Fruit fly (Drosophila melanogaster) S2 (cell line): ENCODE measurements around the gene sicily.
A peak's percentile ranks its signal among the peaks of the same experiment; 100 is the strongest.

Experiments
- CG8478 ChIP-seq: fragments of >200 bp; optimal IDR thresholded peaks from 2 replicates; lab custom pipeline; 2018
- CTCF ChIP-seq, 2 experiments: fragments of >200 bp; optimal IDR thresholded peaks; 2 replicates each; lab custom pipeline; 2018

Gene sicily

DNA sequence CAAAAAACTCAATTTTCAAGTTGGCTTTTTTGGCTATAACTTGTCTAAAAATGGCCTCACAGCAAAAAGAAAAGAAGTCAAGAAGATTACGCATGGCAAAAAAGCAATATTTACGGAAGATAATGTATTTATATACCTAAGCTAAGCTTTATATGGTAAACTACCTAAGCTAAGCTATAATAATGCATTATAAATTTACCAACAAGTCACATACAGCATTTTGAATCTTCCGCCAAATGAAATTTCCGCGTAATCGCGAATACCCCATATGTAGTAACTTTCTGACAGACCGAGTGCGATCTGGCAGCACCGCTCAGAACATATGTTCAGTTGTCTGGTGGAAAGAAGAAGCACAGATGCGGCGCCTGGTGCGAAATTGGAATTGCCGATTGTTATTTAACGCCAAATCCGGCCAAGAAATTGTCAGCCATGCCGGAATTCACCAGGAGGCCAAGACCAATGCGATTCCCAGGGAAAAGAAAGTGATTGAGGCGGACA, at the start of gene sicily:
TSS of gene sicily (plus strand) at position 51 of the 498 bp plus-strand sequence.
- TF ChIP-seq CG8478 (lab: Kevin White, UChicago) (no peak), CTCF (optimal IDR thresholded peaks at IDR 0.05; lab: Kevin White, UChicago) (no peak)

dm6 chrX:11846049-11846718, 45.3 kb upstream of the sicily start, which contains the start of gene CG15740:
Gene CG15740, minus strand, starts transcription at chrX:11846099.
- TF ChIP-seq CG8478 (lab: Kevin White, UChicago) (no peak), CTCF (optimal IDR thresholded peaks at IDR 0.05; lab: Kevin White, UChicago) (no peak)

dm6 chrX:11848507-11849264, 42.8 kb upstream of the sicily start:
- TF ChIP-seq CTCF (optimal IDR thresholded peaks at IDR 0.05; lab: Kevin White, UChicago) (no peak), CG8478 (lab: Kevin White, UChicago) (no peak)

DNA sequence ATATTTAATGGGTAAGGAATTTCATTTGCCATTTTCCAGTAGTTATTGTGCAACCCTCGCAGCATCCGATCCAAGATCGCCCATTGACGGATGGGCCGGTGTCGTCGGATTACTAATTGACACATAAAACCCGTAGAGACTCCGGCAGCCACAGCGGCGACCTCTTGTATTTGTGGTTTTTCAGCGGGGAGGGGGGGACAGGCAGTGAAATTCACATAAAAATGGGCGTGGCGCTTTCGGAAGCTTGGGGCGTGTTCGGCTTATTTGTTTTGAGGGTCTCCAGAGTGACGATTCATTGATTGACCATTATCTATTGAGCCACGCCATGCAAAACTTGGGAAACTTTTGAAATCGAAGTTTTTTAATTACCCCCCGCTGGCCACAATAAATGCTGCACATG, 42.3 kb upstream of the sicily start:
- TF ChIP-seq CG8478 (lab: Kevin White, UChicago): no peak
- TF ChIP-seq CTCF (optimal IDR thresholded peaks at IDR 0.05; lab: Kevin White, UChicago): no peak

dm6 chrX:11852310-11852709, 39.2 kb upstream of the sicily start, which contains the start of gene p24-1:
Gene p24-1, minus strand, starts transcription at chrX:11852530.
- TF ChIP-seq CTCF (optimal IDR thresholded peaks at IDR 0.05; lab: Kevin White, UChicago) (peak; percentile 32 to 39), CG8478 (lab: Kevin White, UChicago) (no peak)

dm6 chrX:11854758-11855465, 36.6 kb upstream of the sicily start, which contains the start of the genes CG10347 and ATP7:
Gene CG10347, minus strand, starts transcription at chrX:11854931.
Gene ATP7, plus strand, starts transcription at chrX:11855022.
- no peak for TF ChIP-seq CG8478 (lab: Kevin White, UChicago)

DNA sequence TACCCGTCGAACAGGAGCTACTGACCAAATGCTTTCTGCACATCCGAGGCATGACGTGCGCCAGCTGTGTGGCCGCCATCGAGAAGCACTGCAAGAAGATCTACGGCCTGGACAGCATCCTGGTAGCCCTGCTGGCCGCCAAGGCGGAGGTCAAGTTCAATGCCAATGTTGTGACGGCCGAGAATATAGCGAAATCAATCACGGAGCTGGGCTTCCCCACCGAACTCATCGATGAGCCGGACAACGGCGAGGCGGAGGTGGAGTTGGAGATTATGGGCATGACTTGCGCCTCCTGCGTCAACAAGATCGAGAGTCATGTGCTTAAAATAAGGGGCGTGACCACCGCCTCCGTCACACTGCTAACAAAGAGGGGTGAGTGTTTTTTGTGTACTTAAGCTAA, 35.6 kb upstream of the sicily start:
- TF ChIP-seq CG8478 (lab: Kevin White, UChicago) (no peak), CTCF (optimal IDR thresholded peaks at IDR 0.05; lab: Kevin White, UChicago) (no peak)

DNA sequence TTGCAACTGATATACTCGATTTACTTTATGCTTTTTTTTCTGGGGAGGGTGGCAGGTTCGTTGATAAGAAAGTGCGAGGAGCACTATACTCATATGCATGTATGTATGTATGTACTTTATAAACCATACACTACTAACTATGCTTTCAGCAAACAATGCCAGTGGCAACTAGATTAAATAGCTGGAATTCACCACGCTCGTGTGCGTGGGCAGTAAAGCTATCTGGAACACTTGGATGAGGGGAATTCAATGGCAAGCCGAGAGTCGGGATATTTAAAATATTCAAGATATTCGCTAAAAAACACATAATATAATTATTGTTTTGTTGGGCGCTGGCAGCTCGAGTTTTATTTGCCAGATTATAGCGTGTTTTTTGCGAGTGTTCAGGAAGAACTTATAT, 34.7 kb upstream of the sicily start:
- TF ChIP-seq CTCF (optimal IDR thresholded peaks at IDR 0.05; lab: Kevin White, UChicago) (no peak), CG8478 (lab: Kevin White, UChicago) (no peak)

DNA sequence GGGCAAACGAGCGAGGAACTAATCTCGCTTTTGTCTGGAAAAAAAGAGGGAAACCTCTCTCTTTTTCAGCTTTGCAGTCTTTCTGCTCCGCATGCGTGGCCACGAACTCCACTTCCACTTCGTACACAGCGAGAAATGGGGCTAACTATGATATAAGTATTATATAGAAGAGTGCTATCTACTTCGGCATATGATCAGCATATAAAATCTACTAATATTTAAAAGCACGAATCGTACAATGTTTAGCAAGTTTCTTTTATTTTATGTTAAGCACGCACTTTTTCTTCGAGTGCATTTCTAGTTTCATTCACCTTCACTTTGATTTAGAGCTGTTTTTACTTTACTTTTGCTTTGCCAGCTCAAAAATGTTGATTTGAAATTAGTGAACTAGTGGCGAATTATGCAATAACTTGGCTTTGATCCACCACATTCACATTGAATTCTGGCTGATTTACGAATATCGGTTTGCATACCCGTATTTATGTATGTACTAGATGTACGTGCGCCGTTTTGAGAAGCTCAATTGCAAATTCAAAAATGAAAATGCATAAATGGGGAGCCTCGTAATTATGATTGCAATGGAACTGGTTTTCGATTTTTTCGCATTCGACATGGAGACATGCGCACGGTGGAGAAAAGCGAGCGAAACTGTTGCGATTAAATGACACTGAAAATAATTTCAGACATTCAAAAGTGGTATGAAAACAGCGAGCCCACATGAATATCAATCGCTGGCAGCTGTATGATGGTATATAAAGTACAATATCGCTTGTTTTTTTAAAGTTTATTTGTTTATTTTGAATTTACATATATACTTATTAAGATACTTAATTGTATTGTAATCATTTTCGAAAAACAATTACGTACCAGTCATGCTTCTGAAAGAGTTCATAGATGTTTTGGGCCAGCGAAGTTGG, 33.8 kb upstream of the sicily start:
- TF ChIP-seq CTCF (optimal IDR thresholded peaks at IDR 0.05; lab: Kevin White, UChicago): no peak
- no peak for TF ChIP-seq CG8478 (lab: Kevin White, UChicago)

dm6 chrX:11858439-11858813, 33.1 kb upstream of the sicily start:
- no peak for TF ChIP-seq CTCF (optimal IDR thresholded peaks at IDR 0.05; lab: Kevin White, UChicago)
- no peak for TF ChIP-seq CG8478 (lab: Kevin White, UChicago)

DNA sequence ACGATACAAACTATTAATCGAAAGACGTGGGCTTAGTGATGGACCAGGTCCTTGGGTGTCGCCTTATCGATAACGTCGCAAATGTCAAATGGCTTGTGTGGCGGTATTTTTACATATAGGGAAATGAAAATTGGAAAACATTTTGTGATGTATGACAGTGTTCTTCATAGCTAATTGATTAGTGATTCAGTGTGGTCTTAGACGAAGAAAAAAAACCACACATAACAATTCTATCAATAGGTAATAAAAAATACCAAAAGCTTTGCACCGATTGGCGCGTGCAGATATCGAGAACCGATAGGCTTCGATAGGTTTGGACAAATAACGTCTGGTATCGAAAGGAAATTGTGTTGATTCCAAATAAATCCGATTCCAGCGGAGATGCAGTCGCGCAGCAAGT, 22.7 kb upstream of the sicily start, which contains the start of the genes Nrd1 and CG1847:
TSS of gene Nrd1 (minus strand) at position 28 of the 400 bp plus-strand sequence.
TSS of gene CG1847 (plus strand) at position 305 of the 400 bp plus-strand sequence.
- TF ChIP-seq CTCF (optimal IDR thresholded peaks at IDR 0.05; lab: Kevin White, UChicago) (no peak), CG8478 (lab: Kevin White, UChicago) (no peak)

DNA sequence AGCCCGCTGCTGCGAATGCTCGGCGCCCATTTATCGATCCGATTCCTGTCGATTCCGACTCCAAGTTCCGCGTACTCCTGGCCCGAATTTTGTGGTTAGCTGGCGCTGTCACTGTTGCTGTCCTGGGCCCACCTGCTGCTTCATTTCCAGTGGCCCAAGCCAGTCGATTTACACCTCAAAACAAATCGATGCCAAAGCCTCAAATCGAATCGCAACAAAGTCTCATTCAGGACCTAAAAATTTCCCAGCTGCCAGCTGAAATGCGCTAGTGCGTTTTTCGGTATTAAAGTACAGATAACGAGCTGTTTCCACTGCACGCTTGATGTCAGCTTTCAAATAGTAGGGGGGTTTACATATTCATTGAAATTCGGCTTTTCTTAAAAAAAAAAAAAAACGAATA, 19.0 kb upstream of the sicily start, which contains the start of gene BORCS5:
TSS of gene BORCS5 (minus strand) at position 263 of the 400 bp plus-strand sequence.
- no peak for TF ChIP-seq CG8478 (lab: Kevin White, UChicago)
- TF ChIP-seq CTCF (optimal IDR thresholded peaks at IDR 0.05; lab: Kevin White, UChicago): no peak

dm6 chrX:11873116-11873515, 18.4 kb upstream of the sicily start, which contains the start of gene CG15739:
Gene CG15739, plus strand, starts transcription at chrX:11873319.
- TF ChIP-seq CG8478 (lab: Kevin White, UChicago) (no peak), CTCF (optimal IDR thresholded peaks at IDR 0.05; lab: Kevin White, UChicago) (no peak)
